Worm (Caenorhabditis elegans) whole organism, late embryonic: Measurements from ENCODE around the gene K09F6.3.

Source experiments
- ceh-2 ChIP-seq: sonication (generic microtip); optimal IDR thresholded peaks from 2 replicates; lab custom pipeline; 2016; ENCODE audit warnings: missing genotype, missing genetic modification characterization, missing compliant biosample characterization
- ceh-9 ChIP-seq: sonication (generic microtip); optimal IDR thresholded peaks from 2 replicates; lab custom pipeline; 2016; ENCODE audit warnings: mild to moderate bottlenecking, missing genetic modification characterization, inconsistent platforms, missing compliant biosample characterization
- fkh-10 ChIP-seq: fragments of 150-350 bp; optimal IDR thresholded peaks from 2 replicates; lab custom pipeline; 2014; ENCODE audit warnings: missing biosample characterization, missing genetic modification reagents, missing genetic modification characterization
- fkh-6 ChIP-seq: sonication (generic microtip); optimal IDR thresholded peaks from 2 replicates; lab custom pipeline; 2016; ENCODE audit warnings: missing genetic modification characterization, missing compliant biosample characterization
- nfya-1 ChIP-seq: sonication (generic microtip); optimal IDR thresholded peaks from 2 replicates; lab custom pipeline; 2017; ENCODE audit warnings: missing genetic modification characterization, mild to moderate bottlenecking, missing compliant biosample characterization, antibody characterized with exemption, moderate library complexity
- sdc-2 ChIP-seq: sonication (generic microtip); optimal IDR thresholded peaks from 2 replicates; lab custom pipeline; 2016; ENCODE audit warnings: missing genotype, missing genetic modification characterization, missing compliant biosample characterization

DNA sequence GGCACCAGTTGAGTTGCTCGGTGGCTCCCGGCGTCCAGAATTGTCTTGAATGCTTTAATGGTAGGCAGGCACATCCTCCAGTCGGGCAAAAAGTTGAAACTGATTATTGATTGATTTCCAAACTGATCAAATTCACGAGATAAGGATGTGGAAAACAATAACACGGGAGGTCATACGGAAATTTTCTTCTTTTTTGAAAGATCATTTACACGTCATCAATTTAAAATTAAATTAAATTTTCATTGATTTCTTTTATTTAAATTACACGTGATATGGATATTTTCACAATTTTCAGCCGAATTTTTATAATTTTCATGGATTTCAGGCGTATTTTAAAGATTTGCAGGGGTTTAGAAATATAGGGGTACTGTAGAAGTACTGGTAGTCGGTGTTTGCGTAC lies 31.5 kb upstream of the K09F6.3 start, which contains the start of gene cbs-2:
- TF ChIP-seq sdc-2 (tag; lab: Kevin White, UChicago) (no peak), ceh-9 (no peak), nfya-1 (tag; lab: Kevin White, UChicago) (no peak), fkh-6 (no peak), ceh-2 (tag; lab: Kevin White, UChicago) (no peak), fkh-10 (no peak)
